Fruit fly (Drosophila melanogaster) whole organism, adult: ENCODE data around the gene CG18265.

Experiments
- CG11617 ChIP-seq: fragments of 200-800 bp; sonication (Bioruptor generic); optimal IDR thresholded peaks from 2 replicates; lab custom pipeline; 2017; ENCODE audit warnings: mild to moderate bottlenecking, missing biosample characterization, missing genetic modification reagents, missing genetic modification characterization
- CG12768 ChIP-seq: fragments of 200-800 bp; sonication (Bioruptor generic); optimal IDR thresholded peaks from 2 replicates; lab custom pipeline; 2017; ENCODE audit warnings: missing biosample characterization, missing genetic modification characterization, mild to moderate bottlenecking, moderate library complexity, missing genetic modification reagents
- CG14711 ChIP-seq: fragments of 200-800 bp; sonication (Bioruptor generic); optimal IDR thresholded peaks from 2 replicates; lab custom pipeline; 2018; ENCODE audit warnings: missing biosample characterization, mild to moderate bottlenecking, missing genetic modification characterization, moderate library complexity
- CG1620 ChIP-seq: fragments of 200-800 bp; sonication (Bioruptor generic); optimal IDR thresholded peaks from 2 replicates; lab custom pipeline; 2016; ENCODE audit warnings: missing biosample characterization, missing genetic modification characterization
- CG33017 ChIP-seq: fragments of 200-800 bp; sonication (Bioruptor generic); optimal IDR thresholded peaks from 2 replicates; lab custom pipeline; 2018; ENCODE audit warnings: missing biosample characterization, mild to moderate bottlenecking, missing genetic modification characterization, moderate library complexity
- CG5204 ChIP-seq: fragments of 200-800 bp; sonication (Bioruptor generic); optimal IDR thresholded peaks from 2 replicates; lab custom pipeline; 2016; ENCODE audit warnings: missing biosample characterization, missing genetic modification characterization
- CG7045 ChIP-seq: fragments of 200-800 bp; sonication (Bioruptor generic); optimal IDR thresholded peaks from 2 replicates; lab custom pipeline; 2017; ENCODE audit warnings: missing biosample characterization, mild to moderate bottlenecking, missing genetic modification characterization
- CG7101 ChIP-seq: fragments of 200-800 bp; sonication (Bioruptor generic); optimal IDR thresholded peaks from 2 replicates; lab custom pipeline; 2018; ENCODE audit warnings: missing biosample characterization, mild to moderate bottlenecking, missing genetic modification characterization, moderate library complexity
- Clk ChIP-seq: fragments of 200-800 bp; sonication (Bioruptor generic); optimal IDR thresholded peaks from 2 replicates; lab custom pipeline; 2017; ENCODE audit warnings: missing biosample characterization, missing genetic modification characterization
- Crg-1 ChIP-seq: fragments of 200-800 bp; sonication (Bioruptor generic); optimal IDR thresholded peaks from 2 replicates; lab custom pipeline; 2016; ENCODE audit warnings: missing biosample characterization, missing genetic modification characterization
- Hr96 ChIP-seq: fragments of 200-800 bp; sonication (Bioruptor generic); optimal IDR thresholded peaks from 2 replicates; lab custom pipeline; 2016; ENCODE audit warnings: missing biosample characterization, missing genetic modification characterization
- Mnt ChIP-seq: fragments of 200-800 bp; sonication (Bioruptor generic); optimal IDR thresholded peaks from 2 replicates; lab custom pipeline; 2016; ENCODE audit warnings: missing biosample characterization, mild to moderate bottlenecking, missing genetic modification characterization
- bab1 ChIP-seq: fragments of 200-800 bp; sonication (Bioruptor generic); optimal IDR thresholded peaks from 3 replicates; lab custom pipeline; 2019; ENCODE audit warnings: missing biosample characterization, mild to moderate bottlenecking, missing genetic modification characterization, moderate library complexity
- cic ChIP-seq: fragments of 200-800 bp; sonication (Bioruptor generic); optimal IDR thresholded peaks from 2 replicates; lab custom pipeline; 2017; ENCODE audit warnings: missing biosample characterization, mild to moderate bottlenecking, missing genetic modification characterization, moderate library complexity
- cnc ChIP-seq, 2 experiments: fragments of >200 bp; optimal IDR thresholded peaks; 2 replicates each; lab custom pipeline; 2017
- kay ChIP-seq: fragments of 200-800 bp; sonication (Bioruptor generic); peaks from one replicate; lab custom pipeline; 2016; ENCODE audit warnings: missing biosample characterization, missing genetic modification characterization, borderline replicate concordance
- ovo ChIP-seq: fragments of 200-800 bp; sonication (Bioruptor generic); optimal IDR thresholded peaks from 2 replicates; lab custom pipeline; 2016; ENCODE audit warnings: missing biosample characterization, missing genetic modification characterization
- pad ChIP-seq: fragments of 200-800 bp; sonication (Bioruptor generic); optimal IDR thresholded peaks from 3 replicates; lab custom pipeline; 2017; ENCODE audit warnings: missing biosample characterization, missing genetic modification characterization, mild to moderate bottlenecking, moderate library complexity, missing genetic modification reagents
- tj ChIP-seq: fragments of 200-800 bp; sonication (Bioruptor generic); optimal IDR thresholded peaks from 3 replicates; lab custom pipeline; 2017; ENCODE audit warnings: missing biosample characterization, mild to moderate bottlenecking, missing genetic modification characterization, moderate library complexity
- toe ChIP-seq: fragments of 200-800 bp; sonication (Bioruptor generic); optimal IDR thresholded peaks from 2 replicates; lab custom pipeline; 2016; ENCODE audit warnings: missing biosample characterization, missing genetic modification characterization

The CG18265 gene

dm6 chr3L:17438872-17439495 is at the start of gene CG18265:
Gene CG18265, plus strand, starts transcription at chr3L:17439401.
- TF ChIP-seq tj (GFP tag; lab: Kevin White, UChicago) (no peak), Clk (no peak), pad (no peak), cnc (optimal IDR thresholded peaks at IDR 0.05; lab: Kevin White, UChicago) (no peak), CG1620 (no peak), CG12768 (GFP tag; lab: Kevin White, UChicago) (no peak), bab1 (GFP tag; lab: Kevin White, UChicago) (no peak), ovo (GFP tag; lab: Kevin White, UChicago) (no peak), CG7045 (no peak), Crg-1 (GFP tag; lab: Kevin White, UChicago) (no peak), CG7101 (no peak), CG33017 (tag; lab: Kevin White, UChicago) (no peak), CG14711 (tag; lab: Kevin White, UChicago) (no peak), CG11617 (no peak), Mnt (GFP tag; lab: Kevin White, UChicago) (no peak), CG5204 (GFP tag; lab: Kevin White, UChicago) (no peak)

dm6 chr3L:17391132-17391531 is 48.1 kb upstream of the CG18265 start:
- no peak for TF ChIP-seq pad
- TF ChIP-seq cnc (optimal IDR thresholded peaks at IDR 0.05; lab: Kevin White, UChicago), result no peak
- TF ChIP-seq Mnt (GFP tag; lab: Kevin White, UChicago), result no peak
- no peak for TF ChIP-seq CG12768 (GFP tag; lab: Kevin White, UChicago)
- no peak for TF ChIP-seq CG14711 (tag; lab: Kevin White, UChicago)
- TF ChIP-seq CG1620, result no peak
- no peak for TF ChIP-seq CG7045
- no peak for TF ChIP-seq CG5204 (GFP tag; lab: Kevin White, UChicago)
- no peak for TF ChIP-seq cic
- TF ChIP-seq ovo (GFP tag; lab: Kevin White, UChicago), result no peak
- TF ChIP-seq toe (GFP tag; lab: Kevin White, UChicago), result no peak

- TF ChIP-seq Clk (no peak), cic (no peak), tj (GFP tag; lab: Kevin White, UChicago) (no peak)
Observed at dm6 chr3L:17392412-17392811, 46.8 kb upstream of the CG18265 start.

dm6 chr3L:17393098-17393497 is 46.1 kb upstream of the CG18265 start:
- TF ChIP-seq cic, result no peak
- no peak for TF ChIP-seq CG7045
- no peak for TF ChIP-seq CG12768 (GFP tag; lab: Kevin White, UChicago)

dm6 chr3L:17394435-17395017 is 44.7 kb upstream of the CG18265 start:
- TF ChIP-seq CG11617, result no peak
- no peak for TF ChIP-seq toe (GFP tag; lab: Kevin White, UChicago)
- TF ChIP-seq pad, result no peak
- TF ChIP-seq Crg-1 (GFP tag; lab: Kevin White, UChicago), result no peak
- no peak for TF ChIP-seq CG1620
- TF ChIP-seq bab1 (GFP tag; lab: Kevin White, UChicago), result no peak
- no peak for TF ChIP-seq CG5204 (GFP tag; lab: Kevin White, UChicago)
- TF ChIP-seq cic, result no peak
- no peak for TF ChIP-seq CG33017 (tag; lab: Kevin White, UChicago)
- TF ChIP-seq Clk, result no peak
- TF ChIP-seq Hr96, result no peak
- TF ChIP-seq CG7101, result no peak

dm6 chr3L:17399014-17399413 is 40.2 kb upstream of the CG18265 start:
- no peak for TF ChIP-seq CG11617
- no peak for TF ChIP-seq ovo (GFP tag; lab: Kevin White, UChicago)
- TF ChIP-seq Hr96, result no peak
- no peak for TF ChIP-seq toe (GFP tag; lab: Kevin White, UChicago)
- TF ChIP-seq CG7101, result no peak
- TF ChIP-seq cic, result no peak
- TF ChIP-seq bab1 (GFP tag; lab: Kevin White, UChicago), result no peak
- no peak for TF ChIP-seq CG33017 (tag; lab: Kevin White, UChicago)
- no peak for TF ChIP-seq Crg-1 (GFP tag; lab: Kevin White, UChicago)
- no peak for TF ChIP-seq CG1620
- TF ChIP-seq Mnt (GFP tag; lab: Kevin White, UChicago), result no peak
- no peak for TF ChIP-seq cnc (optimal IDR thresholded peaks at IDR 0.05; lab: Kevin White, UChicago)
- no peak for TF ChIP-seq CG14711 (tag; lab: Kevin White, UChicago)
- no peak for TF ChIP-seq pad
- TF ChIP-seq CG12768 (GFP tag; lab: Kevin White, UChicago), result no peak
- TF ChIP-seq CG5204 (GFP tag; lab: Kevin White, UChicago), result no peak

dm6 chr3L:17400911-17401310 is 38.3 kb upstream of the CG18265 start:
- TF ChIP-seq toe (GFP tag; lab: Kevin White, UChicago) (peak; percentile 47), ovo (GFP tag; lab: Kevin White, UChicago) (peak; percentile 11), Clk (peak; percentile 55), CG1620 (peak; percentile 37), CG12768 (GFP tag; lab: Kevin White, UChicago) (peak; percentile 77), CG14711 (tag; lab: Kevin White, UChicago) (no peak), CG7101 (peak; percentile 54), CG33017 (tag; lab: Kevin White, UChicago) (peak; percentile 16), tj (GFP tag; lab: Kevin White, UChicago) (no peak), cic (peak; percentile 70), kay (no peak), pad (peak; percentile 50), Hr96 (peak; percentile 34), cnc (optimal IDR thresholded peaks at IDR 0.05; lab: Kevin White, UChicago) (no peak), Mnt (GFP tag; lab: Kevin White, UChicago) (peak; percentile 8), bab1 (GFP tag; lab: Kevin White, UChicago) (no peak), Crg-1 (GFP tag; lab: Kevin White, UChicago) (peak; percentile 71), CG11617 (no peak), CG5204 (GFP tag; lab: Kevin White, UChicago) (peak; percentile 68), CG7045 (peak; percentile 91)
